Fruit fly (Drosophila melanogaster) whole organism, pupa: Measurements from ENCODE around the gene CG13026.

ENCODE experiments used
- CG12605 ChIP-seq: fragments of 200-800 bp; sonication (Bioruptor generic); IDR thresholded peaks from 2 replicates; pipeline ENCODE4 v1.3.6; 2022; ENCODE audit warnings: missing biosample characterization, missing genetic modification characterization
- CG13204 ChIP-seq: fragments of 200-800 bp; sonication (Bioruptor generic); optimal IDR thresholded peaks from 2 replicates; lab custom pipeline; 2018; ENCODE audit warnings: missing biosample characterization, mild to moderate bottlenecking, missing genetic modification characterization, moderate library complexity
- CG14655 ChIP-seq: fragments of 200-800 bp; sonication (Bioruptor generic); optimal IDR thresholded peaks from 3 replicates; lab custom pipeline; 2017; ENCODE audit warnings: mild to moderate bottlenecking, missing biosample characterization, missing genetic modification reagents, missing genetic modification characterization
- CG15710 ChIP-seq: fragments of 200-800 bp; sonication (Bioruptor generic); optimal IDR thresholded peaks from 2 replicates; lab custom pipeline; 2018; ENCODE audit warnings: missing biosample characterization, mild to moderate bottlenecking, missing genetic modification characterization, moderate library complexity
- CG17806 ChIP-seq: fragments of 200-800 bp; sonication (Bioruptor generic); optimal IDR thresholded peaks from 2 replicates; lab custom pipeline; 2018; ENCODE audit warnings: missing biosample characterization, mild to moderate bottlenecking, missing genetic modification characterization, moderate library complexity
- CG32121 ChIP-seq: fragments of 200-800 bp; sonication (Bioruptor generic); IDR thresholded peaks from 2 replicates; pipeline ENCODE4 v1.3.6; 2022; ENCODE audit warnings: missing biosample characterization, missing genetic modification characterization
- CG34367 ChIP-seq: fragments of 200-800 bp; sonication (Bioruptor generic); optimal IDR thresholded peaks from 2 replicates; lab custom pipeline; 2018; ENCODE audit warnings: missing biosample characterization, mild to moderate bottlenecking, missing genetic modification characterization
- CG4496 ChIP-seq: fragments of 200-800 bp; sonication (Bioruptor generic); IDR thresholded peaks from 3 replicates; pipeline ENCODE4 v1.3.6; 2022; ENCODE audit warnings: missing biosample characterization, missing genetic modification characterization
- CG8159 ChIP-seq: fragments of 200-800 bp; sonication (Bioruptor generic); optimal IDR thresholded peaks from 3 replicates; lab custom pipeline; 2018; ENCODE audit warnings: missing biosample characterization, mild to moderate bottlenecking, missing genetic modification characterization, moderate library complexity
- CG8301 ChIP-seq: fragments of 200-800 bp; sonication (Bioruptor generic); optimal IDR thresholded peaks from 2 replicates; lab custom pipeline; 2018; ENCODE audit warnings: missing biosample characterization, mild to moderate bottlenecking, missing genetic modification characterization
- CG9948 ChIP-seq: fragments of 200-800 bp; sonication (Bioruptor generic); optimal IDR thresholded peaks from 2 replicates; lab custom pipeline; 2018; ENCODE audit warnings: missing biosample characterization, mild to moderate bottlenecking, missing genetic modification characterization, moderate library complexity
- D1 ChIP-seq: fragments of 200-800 bp; sonication (Bioruptor generic); optimal IDR thresholded peaks from 2 replicates; lab custom pipeline; 2018; ENCODE audit warnings: missing biosample characterization, mild to moderate bottlenecking, missing genetic modification characterization, moderate library complexity
- EcR ChIP-seq: fragments of 200-800 bp; sonication (Bioruptor generic); optimal IDR thresholded peaks from 3 replicates; lab custom pipeline; 2019; ENCODE audit warnings: missing biosample characterization, missing genetic modification characterization, mild to moderate bottlenecking, moderate library complexity, missing genetic modification reagents
- Ets98B ChIP-seq: fragments of 200-800 bp; sonication (Bioruptor generic); IDR thresholded peaks from 2 replicates; pipeline ENCODE4 v1.3.6; 2022; ENCODE audit warnings: missing biosample characterization, missing genetic modification characterization
- Pif1A ChIP-seq: fragments of 200-800 bp; sonication (Bioruptor generic); optimal IDR thresholded peaks from 3 replicates; lab custom pipeline; 2016; ENCODE audit warnings: missing biosample characterization, missing genetic modification characterization
- Pif1B ChIP-seq: fragments of 200-800 bp; sonication (Bioruptor generic); optimal IDR thresholded peaks from 3 replicates; lab custom pipeline; 2016; ENCODE audit warnings: missing biosample characterization, missing genetic modification characterization
- Snoo ChIP-seq: fragments of 200-800 bp; sonication (Bioruptor generic); optimal IDR thresholded peaks from 3 replicates; lab custom pipeline; 2017; ENCODE audit warnings: missing biosample characterization, mild to moderate bottlenecking, missing genetic modification characterization, inconsistent platforms
- fd96Ca ChIP-seq: fragments of 200-800 bp; sonication (Bioruptor generic); IDR thresholded peaks from 3 replicates; pipeline ENCODE4 v1.3.6; 2022; ENCODE audit warnings: missing biosample characterization, missing genetic modification characterization
- gl ChIP-seq: fragments of 200-800 bp; sonication (Bioruptor generic); optimal IDR thresholded peaks from 2 replicates; lab custom pipeline; 2018; ENCODE audit warnings: missing biosample characterization, mild to moderate bottlenecking, missing genetic modification characterization
- rn ChIP-seq: fragments of 200-800 bp; sonication (Bioruptor generic); IDR thresholded peaks from 2 replicates; pipeline ENCODE4 v1.3.6; 2022; ENCODE audit warnings: missing biosample characterization, missing genetic modification characterization

CG13026 gene

DNA sequence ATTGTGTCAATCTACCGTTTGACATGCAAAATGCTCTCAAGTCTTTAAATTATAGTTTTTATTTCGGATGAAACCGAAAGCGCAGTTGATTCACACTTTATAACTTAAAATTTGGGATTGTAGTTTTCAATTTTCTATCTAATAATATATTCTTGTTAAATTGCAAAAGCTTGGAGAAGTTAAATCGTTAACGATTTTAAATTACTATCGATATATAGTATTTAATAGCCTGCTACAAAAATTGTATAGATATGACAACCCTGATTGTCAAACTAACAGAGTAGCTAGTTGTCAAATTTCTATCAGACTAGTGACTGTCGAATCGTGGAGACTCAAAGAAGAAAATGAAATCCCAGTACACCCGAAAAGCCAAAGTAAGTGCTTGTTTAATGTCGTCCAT lies 21.3 kb downstream of the CG13026 start, which contains the start of gene CG9692:
Gene CG9692 (plus strand): TSS at position 301 of the 400 bp plus-strand sequence.
- TF ChIP-seq CG8301 (tag; lab: Kevin White, UChicago) (no peak), CG9948 (no peak), Pif1B (no peak), EcR (GFP tag; lab: Kevin White, UChicago) (no peak), CG15710 (tag; lab: Kevin White, UChicago) (no peak), CG17806 (tag; lab: Kevin White, UChicago) (no peak), CG4496 (no peak), rn (GFP tag; lab: Robert Waterston, UW) (no peak), Snoo (tag; lab: Kevin White, UChicago) (no peak), Ets98B (GFP tag; lab: Robert Waterston, UW) (no peak), CG34367 (tag; lab: Kevin White, UChicago) (no peak), CG32121 (GFP tag; lab: Robert Waterston, UW) (no peak), CG14655 (no peak), Pif1A (no peak), CG12605 (GFP tag; lab: Robert Waterston, UW) (no peak), CG13204 (no peak), CG8159 (tag; lab: Kevin White, UChicago) (no peak), D1 (tag; lab: Kevin White, UChicago) (no peak)

DNA sequence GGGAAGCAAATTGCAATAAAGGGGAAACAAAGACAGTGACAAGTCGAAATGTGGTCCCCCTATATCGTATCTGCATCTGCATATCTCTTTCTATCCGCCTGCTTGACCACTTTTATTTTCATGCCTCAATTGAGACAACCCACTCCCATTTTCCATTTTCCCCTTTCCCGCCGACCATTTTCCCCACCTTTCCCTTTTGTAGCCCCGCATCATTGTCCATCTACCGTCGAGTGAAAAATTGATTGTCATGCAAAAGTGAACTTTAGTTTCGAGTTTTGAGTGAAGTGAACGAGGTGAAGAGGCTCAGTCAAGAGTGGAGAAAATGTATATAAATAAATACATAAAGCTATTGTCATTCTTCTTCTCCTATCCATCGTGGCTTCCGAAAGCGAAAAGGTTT lies 21.7 kb downstream of the CG13026 start:
- no peak for TF ChIP-seq rn (GFP tag; lab: Robert Waterston, UW)

DNA sequence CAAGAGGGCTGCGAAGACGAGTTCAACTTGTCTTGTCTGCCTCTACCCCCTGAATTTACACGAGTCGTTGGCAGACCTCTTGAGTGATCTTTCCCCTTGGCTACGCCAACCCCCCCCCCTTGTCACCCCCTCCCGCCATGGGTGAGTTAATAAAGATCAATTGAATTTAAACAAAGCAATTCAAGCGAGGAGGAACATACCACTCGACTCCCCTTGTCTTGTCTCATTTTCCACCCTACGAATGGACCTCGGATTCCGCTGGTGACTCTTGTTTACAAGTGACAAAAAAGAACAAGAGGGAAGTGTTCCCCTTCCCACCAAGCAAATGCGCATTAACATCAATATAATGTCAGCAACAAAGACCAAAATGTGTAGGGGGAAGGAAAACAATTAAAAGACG lies 23.1 kb downstream of the CG13026 start:
- TF ChIP-seq CG17806 (tag; lab: Kevin White, UChicago) (no peak), EcR (GFP tag; lab: Kevin White, UChicago) (peak; percentile 43)

DNA sequence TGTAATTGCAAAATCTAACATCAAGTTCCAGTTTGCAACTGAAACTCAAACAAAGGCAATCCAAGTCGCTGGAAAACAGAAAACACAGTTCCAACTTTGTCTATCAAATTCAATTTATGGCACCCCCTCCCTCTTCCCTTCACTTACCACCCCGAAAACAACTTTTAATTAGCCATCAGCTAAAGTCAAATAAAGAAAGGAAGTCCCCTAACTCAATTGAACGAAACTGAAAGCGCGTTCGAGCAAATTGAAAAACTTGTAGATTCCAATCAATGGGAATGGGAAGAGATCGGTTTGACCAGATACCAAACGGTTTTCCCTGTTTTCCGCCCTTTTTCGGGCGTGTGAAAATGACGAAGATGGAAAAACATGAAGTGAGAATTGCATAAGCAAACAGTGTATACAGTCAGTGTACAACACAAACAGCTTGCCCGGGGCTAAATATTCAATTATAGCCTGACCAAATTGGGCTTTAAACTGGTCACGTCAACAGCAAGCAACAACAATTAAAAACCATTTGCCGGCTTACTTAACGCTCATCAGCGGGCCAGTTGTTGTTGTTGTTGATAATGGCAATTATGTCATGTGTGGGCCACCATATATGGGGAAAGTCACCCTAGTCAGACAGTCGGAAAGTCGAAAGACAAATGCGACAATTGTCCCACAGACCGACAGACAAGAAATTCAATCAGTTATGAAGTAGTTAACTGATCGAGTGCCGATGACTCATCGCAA lies 26.5 kb downstream of the CG13026 start:
- no peak for TF ChIP-seq CG17806 (tag; lab: Kevin White, UChicago)
- no peak for TF ChIP-seq Snoo (tag; lab: Kevin White, UChicago)
- TF ChIP-seq CG12605 (GFP tag; lab: Robert Waterston, UW), result no peak
- no peak for TF ChIP-seq Ets98B (GFP tag; lab: Robert Waterston, UW)
- TF ChIP-seq, all 21 proteins: peak for 0

DNA sequence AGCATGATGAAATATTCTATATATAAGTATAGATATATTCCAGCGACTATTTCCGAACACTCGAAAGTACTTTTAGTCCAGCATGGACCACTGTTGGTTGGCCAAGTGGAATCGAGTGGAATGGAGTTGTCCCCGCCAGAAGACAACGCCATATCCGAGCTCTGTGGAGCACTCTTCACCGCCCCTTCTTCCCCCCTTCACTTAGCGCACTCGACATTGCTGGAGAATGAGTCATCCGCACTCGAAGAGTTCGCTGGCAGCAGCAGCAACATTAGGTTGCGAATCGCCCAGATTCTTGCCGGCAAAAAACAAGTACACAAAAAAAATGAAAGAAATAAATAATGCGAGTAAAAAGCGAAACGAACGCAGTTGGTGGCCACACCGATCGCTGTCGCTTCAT lies 27.9 kb downstream of the CG13026 start:
- TF ChIP-seq EcR (GFP tag; lab: Kevin White, UChicago) (peak; percentile 34), D1 (tag; lab: Kevin White, UChicago) (no peak), Snoo (tag; lab: Kevin White, UChicago) (no peak), CG15710 (tag; lab: Kevin White, UChicago) (no peak), CG12605 (GFP tag; lab: Robert Waterston, UW) (0 out of 2 replicates have a peak, but pooled peaks have one; percentile 23), CG17806 (tag; lab: Kevin White, UChicago) (no peak)
- TF ChIP-seq, all 21 proteins: peak for 2

DNA sequence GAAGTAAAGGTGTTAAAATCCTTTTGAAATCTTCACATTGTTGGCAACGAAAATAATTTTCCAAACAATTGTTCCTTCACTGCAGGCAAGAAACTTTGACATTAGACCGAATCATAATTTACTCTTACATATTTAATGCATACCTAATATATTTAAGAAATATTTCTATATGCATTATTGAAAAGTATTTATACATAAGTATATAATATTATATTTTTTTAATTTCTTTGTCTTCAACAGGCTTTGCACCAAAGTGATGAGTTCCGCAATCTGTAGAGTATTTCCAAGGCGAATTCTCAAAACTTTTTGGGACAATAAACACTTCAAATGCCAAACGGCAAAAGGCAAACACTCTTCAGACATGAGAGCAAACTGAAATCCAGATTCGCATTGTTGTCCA lies 28.9 kb downstream of the CG13026 start:
- peak; percentile 6 for TF ChIP-seq CG17806 (tag; lab: Kevin White, UChicago)
- no peak for TF ChIP-seq Snoo (tag; lab: Kevin White, UChicago)
- TF ChIP-seq CG8159 (tag; lab: Kevin White, UChicago), result peak; percentile 5
- 0 out of 3 replicates have a peak, but pooled peaks have one; percentile 28 for TF ChIP-seq fd96Ca
- TF ChIP-seq D1 (tag; lab: Kevin White, UChicago), result no peak
- TF ChIP-seq CG4496, result peak; percentile 23; the same call in 1 of the 3 replicates
- TF ChIP-seq CG32121 (GFP tag; lab: Robert Waterston, UW), result 0 out of 2 replicates have a peak, but pooled peaks have one; percentile 39
- no peak for TF ChIP-seq gl
- TF ChIP-seq CG9948, result no peak
- TF ChIP-seq Ets98B (GFP tag; lab: Robert Waterston, UW), result peak; percentile 40; the same call in 1 of the 2 replicates
- peak; percentile 22 for TF ChIP-seq CG8301 (tag; lab: Kevin White, UChicago)
- no peak for TF ChIP-seq Pif1B
- TF ChIP-seq CG13204, result no peak
- TF ChIP-seq CG15710 (tag; lab: Kevin White, UChicago), result no peak
- peak; percentile 35 for TF ChIP-seq CG14655

DNA sequence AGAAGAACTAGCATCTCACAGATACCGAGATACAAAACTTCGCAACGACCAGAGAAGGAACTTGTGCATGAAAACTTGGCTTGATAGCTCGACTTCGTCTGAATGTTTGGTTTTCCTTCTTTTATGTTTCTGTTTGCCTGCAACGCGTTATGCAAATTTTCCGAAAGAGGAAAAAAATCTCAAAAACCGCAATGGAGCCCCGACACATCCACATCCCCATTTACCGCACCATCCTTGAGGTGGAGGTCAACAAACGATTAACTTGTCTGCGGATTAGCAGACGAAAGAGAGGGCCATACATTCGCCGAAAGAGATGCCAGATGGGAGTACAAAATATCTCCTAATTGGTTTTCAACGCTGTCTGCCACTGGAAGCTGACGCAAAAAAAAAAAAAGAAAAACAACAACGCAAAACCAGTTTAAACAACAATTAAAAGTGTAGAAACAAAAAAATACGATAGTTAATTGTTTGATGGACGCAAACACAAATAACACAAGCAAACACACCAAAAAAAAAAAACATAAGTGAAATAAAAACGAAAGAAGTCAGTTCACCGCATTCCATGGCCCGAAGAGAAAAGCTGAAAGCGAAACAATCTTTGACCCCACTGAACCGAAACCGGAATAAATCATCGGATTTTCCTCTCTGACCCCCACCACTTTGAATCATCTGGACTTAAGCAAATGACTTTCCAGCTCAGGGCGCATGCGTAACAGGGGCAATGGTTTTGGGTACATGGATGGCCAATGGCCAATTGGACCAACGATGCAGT lies 30.7 kb downstream of the CG13026 start:
- no peak for TF ChIP-seq Snoo (tag; lab: Kevin White, UChicago)
- TF ChIP-seq fd96Ca, result no peak
- peak; percentile 61 for TF ChIP-seq EcR (GFP tag; lab: Kevin White, UChicago)
- TF ChIP-seq, all 21 proteins: peak for 1
